Fruit fly (Drosophila melanogaster) whole organism, embryonic: ENCODE data around the gene CG8119.

Experiments
- Ada2b ChIP-seq: fragments of 200-800 bp; sonication (Bioruptor generic); IDR thresholded peaks from 2 replicates; pipeline ENCODE4 v1.3.6; 2022; ENCODE audit warnings: missing biosample characterization, missing genetic modification characterization
- Antp ChIP-seq: fragments of 200-800 bp; sonication (Bioruptor generic); optimal IDR thresholded peaks from 3 replicates; lab custom pipeline; 2016; ENCODE audit warnings: missing biosample characterization, missing genetic modification characterization
- Atf-2 ChIP-seq: fragments of 200-800 bp; sonication (Bioruptor generic); optimal IDR thresholded peaks from 2 replicates; lab custom pipeline; 2016; ENCODE audit warnings: missing biosample characterization, missing genetic modification characterization
- Awh ChIP-seq: fragments of 200-800 bp; sonication (Bioruptor generic); IDR thresholded peaks from 2 replicates; pipeline ENCODE4, ENCODE4 v1.3.6; 2022; ENCODE audit warnings: missing biosample characterization, missing genetic modification characterization
- CG10147 ChIP-seq: fragments of 200-800 bp; sonication (Bioruptor generic); optimal IDR thresholded peaks from 2 replicates; lab custom pipeline; 2019; ENCODE audit warnings: missing biosample characterization, mild to moderate bottlenecking, missing genetic modification characterization, moderate library complexity
- CG10979 ChIP-seq: fragments of 200-800 bp; sonication (Bioruptor generic); optimal IDR thresholded peaks from 2 replicates; lab custom pipeline; 2018; ENCODE audit warnings: missing biosample characterization, mild to moderate bottlenecking, missing genetic modification characterization, moderate library complexity
- CG12071 ChIP-seq: fragments of 200-800 bp; sonication (Bioruptor generic); optimal IDR thresholded peaks from 3 replicates; lab custom pipeline; 2018; ENCODE audit warnings: missing biosample characterization, mild to moderate bottlenecking, missing genetic modification characterization
- CG12942 ChIP-seq: fragments of 200-800 bp; sonication (Bioruptor generic); optimal IDR thresholded peaks from 3 replicates; lab custom pipeline; 2016; ENCODE audit warnings: missing biosample characterization, missing genetic modification characterization
- CG14050 ChIP-seq: fragments of 200-800 bp; sonication (Bioruptor generic); IDR thresholded peaks from 3 replicates; pipeline ENCODE4 v1.3.6; 2022; ENCODE audit warnings: missing biosample characterization, missing genetic modification characterization
- CG14710 ChIP-seq: fragments of 200-800 bp; sonication (Bioruptor generic); optimal IDR thresholded peaks from 3 replicates; lab custom pipeline; 2019; ENCODE audit warnings: missing biosample characterization, mild to moderate bottlenecking, missing genetic modification characterization, moderate library complexity
- CG15479 ChIP-seq: fragments of 200-800 bp; sonication (Bioruptor generic); optimal IDR thresholded peaks from 3 replicates; lab custom pipeline; 2019; ENCODE audit warnings: missing biosample characterization, mild to moderate bottlenecking, missing genetic modification characterization, moderate library complexity
- CG1602 ChIP-seq: fragments of 200-800 bp; sonication (Bioruptor generic); optimal IDR thresholded peaks from 3 replicates; lab custom pipeline; 2016; ENCODE audit warnings: missing biosample characterization, missing genetic modification characterization
- CG16815 ChIP-seq: fragments of 200-800 bp; sonication (Bioruptor generic); optimal IDR thresholded peaks from 3 replicates; lab custom pipeline; 2017; ENCODE audit warnings: missing biosample characterization, mild to moderate bottlenecking, missing genetic modification characterization
- CG17385 ChIP-seq: fragments of 200-800 bp; sonication (Bioruptor generic); optimal IDR thresholded peaks from 3 replicates; lab custom pipeline; 2018; ENCODE audit warnings: missing biosample characterization, mild to moderate bottlenecking, missing genetic modification characterization
- CG17829 ChIP-seq: fragments of 200-800 bp; optimal IDR thresholded peaks from 2 replicates; lab custom pipeline; 2019; ENCODE audit warnings: missing biosample characterization, mild to moderate bottlenecking, missing genetic modification characterization, moderate library complexity
- CG3407 ChIP-seq: fragments of 200-800 bp; sonication (Bioruptor generic); optimal IDR thresholded peaks from 2 replicates; lab custom pipeline; 2018; ENCODE audit warnings: missing biosample characterization, mild to moderate bottlenecking, missing genetic modification characterization
- CG5245 ChIP-seq: fragments of 200-800 bp; sonication (Bioruptor generic); optimal IDR thresholded peaks from 3 replicates; lab custom pipeline; 2016; ENCODE audit warnings: missing biosample characterization, missing genetic modification characterization
- CG6683 ChIP-seq: fragments of 200-800 bp; sonication (Bioruptor generic); optimal IDR thresholded peaks from 2 replicates; lab custom pipeline; 2017; ENCODE audit warnings: missing biosample characterization, mild to moderate bottlenecking, missing genetic modification characterization, missing genetic modification reagents
- CG8089 ChIP-seq: fragments of 200-800 bp; sonication (Bioruptor generic); optimal IDR thresholded peaks from 3 replicates; lab custom pipeline; 2016; ENCODE audit warnings: missing biosample characterization, missing genetic modification characterization
- CG8359 ChIP-seq: fragments of 200-800 bp; sonication (Bioruptor generic); optimal IDR thresholded peaks from 2 replicates; lab custom pipeline; 2017; ENCODE audit warnings: missing biosample characterization, mild to moderate bottlenecking, missing genetic modification characterization, borderline replicate concordance
- CG8388 ChIP-seq: fragments of 200-800 bp; sonication (Bioruptor generic); optimal IDR thresholded peaks from 2 replicates; lab custom pipeline; 2019; ENCODE audit warnings: missing biosample characterization, mild to moderate bottlenecking, missing genetic modification characterization, moderate library complexity
- CG8944 ChIP-seq: fragments of 200-800 bp; sonication (Bioruptor generic); optimal IDR thresholded peaks from 3 replicates; lab custom pipeline; 2016; ENCODE audit warnings: missing biosample characterization, missing genetic modification characterization
- CG9609 ChIP-seq: fragments of 200-800 bp; sonication (Bioruptor generic); optimal IDR thresholded peaks from 3 replicates; lab custom pipeline; 2016; ENCODE audit warnings: missing biosample characterization, missing genetic modification characterization
- CoRest ChIP-seq: fragments of 200-800 bp; sonication (Bioruptor generic); optimal IDR thresholded peaks from 3 replicates; lab custom pipeline; 2018; ENCODE audit warnings: missing biosample characterization, mild to moderate bottlenecking, missing genetic modification characterization, moderate library complexity
- Deaf1 ChIP-seq: fragments of 200-800 bp; optimal IDR thresholded peaks from 3 replicates; lab custom pipeline; 2019; ENCODE audit warnings: missing biosample characterization, mild to moderate bottlenecking, missing genetic modification characterization, moderate library complexity
- Dek ChIP-seq: fragments of 200-800 bp; sonication (Bioruptor generic); optimal IDR thresholded peaks from 3 replicates; lab custom pipeline; 2019; ENCODE audit warnings: missing biosample characterization, mild to moderate bottlenecking, missing genetic modification characterization, moderate library complexity
- ERR ChIP-seq: fragments of 200-800 bp; sonication (Bioruptor generic); optimal IDR thresholded peaks from 2 replicates; lab custom pipeline; 2016; ENCODE audit warnings: missing biosample characterization, missing genetic modification characterization
- Elba2 ChIP-seq: fragments of 200-800 bp; sonication (Bioruptor generic); optimal IDR thresholded peaks from 3 replicates; lab custom pipeline; 2016; ENCODE audit warnings: missing biosample characterization, missing genetic modification characterization
- Gug ChIP-seq: fragments of 200-800 bp; sonication (Bioruptor generic); IDR thresholded peaks from 4 replicates; pipeline ENCODE4 v1.3.6; 2022; ENCODE audit warnings: missing biosample characterization, missing genetic modification characterization
- HLHmδ ChIP-seq: fragments of 200-800 bp; sonication (Bioruptor generic); optimal IDR thresholded peaks from 2 replicates; lab custom pipeline; 2018; ENCODE audit warnings: missing biosample characterization, mild to moderate bottlenecking, missing genetic modification characterization, moderate library complexity
- Hr3 ChIP-seq: fragments of 200-800 bp; sonication (Bioruptor generic); optimal IDR thresholded peaks from 3 replicates; lab custom pipeline; 2016; ENCODE audit warnings: missing biosample characterization, missing genetic modification characterization
- Lpt ChIP-seq: fragments of >200 bp; optimal IDR thresholded peaks from 2 replicates; lab custom pipeline; 2018; ENCODE audit warnings: missing biosample characterization, missing genetic modification characterization
- Meics ChIP-seq: fragments of 200-800 bp; sonication (Bioruptor generic); optimal IDR thresholded peaks from 2 replicates; lab custom pipeline; 2017; ENCODE audit warnings: missing biosample characterization, mild to moderate bottlenecking, missing genetic modification characterization
- Rfx ChIP-seq: fragments of 200-800 bp; sonication (Bioruptor generic); IDR thresholded peaks from 2 replicates; pipeline ENCODE4 v1.3.6; 2022; ENCODE audit warnings: missing biosample characterization, missing genetic modification characterization
- Rx ChIP-seq: fragments of 200-800 bp; sonication (Bioruptor generic); IDR thresholded peaks from 2 replicates; pipeline ENCODE4 v1.3.6; 2022; ENCODE audit warnings: missing biosample characterization, missing genetic modification characterization
- Ssrp ChIP-seq: fragments of 200-800 bp; sonication (Bioruptor generic); optimal IDR thresholded peaks from 2 replicates; lab custom pipeline; 2018; ENCODE audit warnings: missing biosample characterization, mild to moderate bottlenecking, missing genetic modification characterization, moderate library complexity
- br ChIP-seq: fragments of >200 bp; optimal IDR thresholded peaks from 2 replicates; lab custom pipeline; 2017
- corto ChIP-seq: fragments of 200-800 bp; sonication (Bioruptor generic); optimal IDR thresholded peaks from 2 replicates; lab custom pipeline; 2016; ENCODE audit warnings: missing biosample characterization, mild to moderate bottlenecking, missing genetic modification characterization, moderate library complexity
- danr ChIP-seq: fragments of 200-800 bp; sonication (Bioruptor generic); IDR thresholded peaks from 2 replicates; pipeline ENCODE4 v1.3.6; 2022; ENCODE audit warnings: missing biosample characterization, missing genetic modification characterization
- gcm ChIP-seq: fragments of 200-800 bp; sonication (Bioruptor generic); optimal IDR thresholded peaks from 2 replicates; lab custom pipeline; 2019; ENCODE audit warnings: missing biosample characterization, mild to moderate bottlenecking, missing genetic modification characterization, moderate library complexity
- hb ChIP-seq: fragments of 200-800 bp; sonication (Bioruptor generic); IDR thresholded peaks from 3 replicates; pipeline ENCODE4 v1.3.6; 2022; ENCODE audit warnings: missing biosample characterization, missing genetic modification characterization; ENCODE audit not compliant: partially characterized antibody
- lbe ChIP-seq: fragments of 200-800 bp; sonication (Bioruptor generic); optimal IDR thresholded peaks from 2 replicates; lab custom pipeline; 2016; ENCODE audit warnings: missing biosample characterization, mild to moderate bottlenecking, missing genetic modification characterization
- luna ChIP-seq: fragments of 200-800 bp; sonication (Bioruptor generic); optimal IDR thresholded peaks from 2 replicates; lab custom pipeline; 2016; ENCODE audit warnings: missing biosample characterization, missing genetic modification characterization
- nerfin-2 ChIP-seq: fragments of 200-800 bp; sonication (Bioruptor generic); IDR thresholded peaks from 2 replicates; pipeline ENCODE4 v1.3.6; 2022; ENCODE audit warnings: missing biosample characterization, missing genetic modification characterization; ENCODE audit not compliant: partially characterized antibody
- org-1 ChIP-seq: fragments of 200-800 bp; sonication (Bioruptor generic); optimal IDR thresholded peaks from 2 replicates; lab custom pipeline; 2017; ENCODE audit warnings: missing biosample characterization, missing genetic modification characterization
- pita ChIP-seq: fragments of 200-800 bp; sonication (Bioruptor generic); optimal IDR thresholded peaks from 2 replicates; lab custom pipeline; 2017; ENCODE audit warnings: missing biosample characterization, mild to moderate bottlenecking, missing genetic modification characterization
- pum ChIP-seq: fragments of 200-800 bp; sonication (Bioruptor generic); optimal IDR thresholded peaks from 2 replicates; lab custom pipeline; 2016; ENCODE audit warnings: missing biosample characterization, missing genetic modification characterization
- tll ChIP-seq, 2 experiments: fragments of 200-800 bp in 1 of 2; fragments of >200 bp in 1 of 2; sonication (Bioruptor generic) in 1 of 2; optimal IDR thresholded peaks; 2 replicates each; lab custom pipeline; 2017 to 2019; ENCODE audit warnings: missing biosample characterization in 2 of 2, missing genetic modification characterization in 2 of 2, mild to moderate bottlenecking in 1 of 2, moderate library complexity in 1 of 2
- vvl ChIP-seq: fragments of 200-800 bp; sonication (Bioruptor generic); IDR thresholded peaks from 2 replicates; pipeline ENCODE4 v1.3.6; 2022; ENCODE audit warnings: missing biosample characterization, missing genetic modification characterization
- wek ChIP-seq: fragments of 200-800 bp; sonication (Bioruptor generic); optimal IDR thresholded peaks from 3 replicates; lab custom pipeline; 2018; ENCODE audit warnings: missing biosample characterization, mild to moderate bottlenecking, missing genetic modification characterization, moderate library complexity

Gene CG8119

dm6 chrX:15618953-15619630, 43.3 kb upstream of the CG8119 start (continued):
- TF ChIP-seq CG17385 (peak; percentile 78), CG1602 (GFP tag; lab: Kevin White, UChicago) (peak; percentile 80), Deaf1 (tag; lab: Kevin White, UChicago) (peak; percentile 53), Atf-2 (GFP tag; lab: Kevin White, UChicago) (peak; percentile 65), CG12942 (peak; percentile 81), CG17829 (tag; lab: Kevin White, UChicago) (peak; percentile 80), CG12071 (peak; percentile 73), br (lab: Kevin White, UChicago) (no peak), org-1 (GFP tag; lab: Kevin White, UChicago) (peak; percentile 68), corto (GFP tag; lab: Kevin White, UChicago) (no peak), wek (peak; percentile 55), CG6683 (GFP tag; lab: Kevin White, UChicago) (peak; percentile 12), CG8944 (GFP tag; lab: Kevin White, UChicago) (peak; percentile 66), CG8388 (GFP tag; lab: Kevin White, UChicago) (peak; percentile 78), CG8359 (GFP tag; lab: Kevin White, UChicago) (peak; percentile 83), CG15479 (GFP tag; lab: Kevin White, UChicago) (no peak), HLHmδ (no peak), CG10147 (peak; percentile 61), CoRest (peak; percentile 85), Lpt (GFP tag; lab: Kevin White, UChicago) (no peak), lbe (GFP tag; lab: Kevin White, UChicago) (no peak), pita (no peak), tll (GFP tag; optimal IDR thresholded peaks at IDR 0.05; lab: Kevin White, UChicago) (no peak), pum (GFP tag; lab: Kevin White, UChicago) (peak; percentile 65), Hr3 (GFP tag; lab: Kevin White, UChicago) (peak; percentile 83), danr (GFP tag; lab: Robert Waterston, UW) (peak; percentile 61), CG16815 (GFP tag; lab: Kevin White, UChicago) (peak; percentile 58), nerfin-2 (GFP tag; lab: Robert Waterston, UW) (no peak), Meics (GFP tag; lab: Kevin White, UChicago) (peak; percentile 79), CG8089 (GFP tag; lab: Kevin White, UChicago) (peak; percentile 72), gcm (GFP tag; lab: Kevin White, UChicago) (peak; percentile 56), CG9609 (GFP tag; lab: Kevin White, UChicago) (peak; percentile 80), hb (GFP tag; lab: Robert Waterston, UW) (no peak), Elba2 (no peak), Ada2b (GFP tag; lab: Robert Waterston, UW) (peak; percentile 74), vvl (peak; percentile 83), CG14050 (GFP tag; lab: Robert Waterston, UW) (peak; percentile 67; the same call in 2 of the 3 replicates), Awh (GFP tag; lab: Robert Waterston, UW) (peak; percentile 78), Rfx (GFP tag; lab: Robert Waterston, UW) (peak; percentile 84), Antp (GFP tag; lab: Kevin White, UChicago) (peak; percentile 77), luna (GFP tag; lab: Kevin White, UChicago) (no peak), Rx (GFP tag; lab: Robert Waterston, UW) (peak; percentile 76), Gug (GFP tag; lab: Robert Waterston, UW) (peak; percentile 83), Ssrp (tag; lab: Kevin White, UChicago) (peak; percentile 78), CG14710 (tag; lab: Kevin White, UChicago) (peak; percentile 71), CG3407 (peak; percentile 62), Dek (peak; percentile 61), CG5245 (GFP tag; lab: Kevin White, UChicago) (peak; percentile 90), CG10979 (tag; lab: Kevin White, UChicago) (peak; percentile 82), ERR (GFP tag; lab: Kevin White, UChicago) (peak; percentile 57)
